Worm (Caenorhabditis elegans) whole organism, L4 larva: ENCODE data around the gene T13H5.1.

Source experiments
- R02D3.7 ChIP-seq: fragments of 150-350 bp; sonication (generic microtip); optimal IDR thresholded peaks from 3 replicates; lab custom pipeline; 2014; ENCODE audit warnings: missing biosample characterization, missing genetic modification characterization
- ama-1 ChIP-seq: fragments of 150-350 bp; optimal IDR thresholded peaks from 2 replicates; lab custom pipeline; 2014; ENCODE audit warnings: inconsistent platforms, mixed read lengths
- fkh-10 ChIP-seq: fragments of 150-350 bp; optimal IDR thresholded peaks from 2 replicates; lab custom pipeline; 2014; ENCODE audit warnings: missing biosample characterization, missing genetic modification reagents, missing genetic modification characterization
- lin-15B ChIP-seq: fragments of 150-350 bp; sonication (generic microtip); optimal IDR thresholded peaks from 3 replicates; lab custom pipeline; 2014; ENCODE audit warnings: missing biosample characterization, missing genetic modification characterization
- lin-29 ChIP-seq: fragments of 200-800 bp; sonication (Bioruptor generic); IDR thresholded peaks from 2 replicates; pipeline ENCODE4 v1.3.6; 2022; ENCODE audit warnings: missing genetic modification reagents, missing genetic modification characterization, missing compliant biosample characterization
- lin-39 ChIP-seq: fragments of 150-350 bp; optimal IDR thresholded peaks from 2 replicates; lab custom pipeline; 2014; ENCODE audit warnings: missing biosample characterization, missing genetic modification reagents, missing genetic modification characterization
- mdl-1 ChIP-seq, 2 experiments: fragments of 150-350 bp in 1 of 2; sonication (generic microtip) in 1 of 2; optimal IDR thresholded peaks; 2 replicates each; lab custom pipeline; 2014 to 2017; ENCODE audit warnings: missing biosample characterization in 2 of 2, missing genetic modification characterization in 2 of 2
- nhr-28 ChIP-seq: fragments of 150-350 bp; optimal IDR thresholded peaks from 2 replicates; lab custom pipeline; 2014; ENCODE audit warnings: missing biosample characterization, missing genetic modification characterization

ce11 chrII:8442717-8443223, 66.1 kb downstream of the T13H5.1 start, which contains the start of gene eif-3.G:
- no peak for TF ChIP-seq mdl-1 (tag; optimal IDR thresholded peaks at IDR 0.05; lab: Kevin White, UChicago)
- no peak for TF ChIP-seq nhr-28 (tag; lab: Kevin White, UChicago)
- TF ChIP-seq R02D3.7 (tag; lab: Kevin White, UChicago) = no peak
- TF ChIP-seq lin-39 (tag; lab: Kevin White, UChicago) = no peak
- TF ChIP-seq lin-15B (tag; lab: Kevin White, UChicago) = no peak
- TF ChIP-seq fkh-10 (GFP tag; lab: Kevin White, UChicago) = no peak
- TF ChIP-seq lin-29 = no peak
- TF ChIP-seq ama-1 = no peak
